Worm (Caenorhabditis elegans): Measurements from ENCODE around the gene F57G12.1.

- TF ChIP-seq F13C5.2 (tag; optimal IDR thresholded peaks at IDR 0.05) = no peak
- TF ChIP-seq hnd-1 (tag; optimal IDR thresholded peaks at IDR 0.05) = no peak
- no peak for TF ChIP-seq ceh-36 (tag; optimal IDR thresholded peaks at IDR 0.05)
These were observed 38.9 kb upstream of the F57G12.1 start for ce11 chrX:12210145-12211032.

Measured in whole organism, early embryonic.